Fruit fly (Drosophila melanogaster): Measurements from ENCODE around the gene Jasper.

DNA sequence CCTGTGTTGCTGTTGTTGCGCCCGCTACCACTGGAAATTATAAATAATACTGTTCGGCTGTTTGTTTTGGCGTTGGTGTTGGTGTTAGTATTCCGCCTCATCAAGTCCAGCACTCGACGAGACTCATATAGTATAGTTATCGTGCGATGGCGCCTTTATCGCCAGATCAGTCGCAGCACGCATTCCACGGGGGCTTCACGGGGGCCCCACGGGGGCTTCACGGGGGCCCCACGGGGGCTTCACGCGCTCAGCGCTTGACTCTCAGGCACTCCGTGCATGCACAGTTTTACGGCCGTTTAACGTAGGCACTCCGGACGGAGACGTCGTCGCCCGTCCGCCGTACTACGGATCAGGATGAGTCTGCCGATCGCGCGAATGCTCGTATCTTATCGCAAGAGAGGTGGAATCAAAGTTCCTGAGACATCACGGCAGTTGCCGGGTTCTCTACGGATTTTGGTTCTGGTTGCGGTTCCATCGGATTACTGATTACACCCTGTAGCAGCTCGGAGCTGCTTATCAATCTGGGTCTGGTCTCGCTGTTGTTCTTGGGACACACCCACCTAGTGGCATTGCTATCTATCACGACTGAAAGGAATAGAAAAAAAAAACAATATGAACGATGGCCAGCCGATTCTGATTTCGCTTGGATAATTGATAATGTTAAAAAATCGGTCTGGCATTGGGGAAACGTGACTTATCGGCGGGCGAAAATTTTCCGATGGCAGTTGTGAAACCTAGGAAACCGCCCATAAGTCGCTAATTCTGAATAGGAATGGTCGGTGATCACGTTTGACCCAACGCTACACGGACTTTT lies 50.7 kb downstream of the Jasper start:
- TF ChIP-seq pan (optimal IDR thresholded peaks at IDR 0.05): no peak
- TF ChIP-seq jim (GFP tag; optimal IDR thresholded peaks at IDR 0.05): no peak
- no peak for TF ChIP-seq tai (GFP tag; optimal IDR thresholded peaks at IDR 0.05)
- TF ChIP-seq Abd-B (GFP tag; optimal IDR thresholded peaks at IDR 0.05): no peak
